Worm (Caenorhabditis elegans) whole organism, L1 larva: ENCODE measurements around the gene F17H10.1.

Experiments
- C04F5.9 ChIP-seq: sonication (generic microtip); optimal IDR thresholded peaks from 2 replicates; lab custom pipeline; 2016; ENCODE audit warnings: missing genetic modification characterization, missing compliant biosample characterization
- alr-1 ChIP-seq: fragments of 200-800 bp; sonication (Bioruptor generic); optimal IDR thresholded peaks from 2 replicates; lab custom pipeline; 2018; ENCODE audit warnings: borderline replicate concordance, mild to moderate bottlenecking, missing genetic modification characterization, missing compliant biosample characterization
- ama-1 ChIP-seq: fragments of 150-350 bp; optimal IDR thresholded peaks from 2 replicates; lab custom pipeline; 2014
- blmp-1 ChIP-seq: fragments of 150-350 bp; optimal IDR thresholded peaks from 2 replicates; lab custom pipeline; 2014; ENCODE audit warnings: missing biosample characterization, missing genetic modification characterization
- ceh-8 ChIP-seq: fragments of 200-800 bp; sonication (Bioruptor generic); optimal IDR thresholded peaks from 2 replicates; lab custom pipeline; 2018; ENCODE audit warnings: mild to moderate bottlenecking, missing genetic modification characterization, moderate library complexity, missing compliant biosample characterization
- ces-1 ChIP-seq: fragments of 150-350 bp; optimal IDR thresholded peaks from 2 replicates; lab custom pipeline; 2014; ENCODE audit warnings: missing biosample characterization, missing genetic modification reagents, missing genetic modification characterization
- efl-1 ChIP-seq, 4 experiments: fragments of 150-350 bp; optimal IDR thresholded peaks in 3 of 4; peaks in 1 of 4; 1 replicate in 1 of 4; 2 replicates in 3 of 4; lab custom pipeline; 2014; ENCODE audit warnings: missing biosample characterization in 2 of 4, missing genetic modification characterization in 2 of 4, missing genetic modification reagents in 2 of 4
- egl-13 ChIP-seq: sonication (generic microtip); optimal IDR thresholded peaks from 2 replicates; lab custom pipeline; 2016; ENCODE audit warnings: missing genotype, missing genetic modification reagents, missing genetic modification characterization, missing compliant biosample characterization
- elt-3 ChIP-seq, 6 experiments: fragments of 150-350 bp in 1 of 6; sonication (generic microtip); optimal IDR thresholded peaks; 2 replicates each; lab custom pipeline; 2017 to 2018; ENCODE audit warnings: missing biosample characterization in 6 of 6, missing genetic modification characterization in 6 of 6, inconsistent platforms in 1 of 6
- fkh-4 ChIP-seq: sonication (generic microtip); optimal IDR thresholded peaks from 2 replicates; lab custom pipeline; 2016; ENCODE audit warnings: missing compliant biosample characterization, missing genetic modification characterization, borderline replicate concordance
- fos-1 ChIP-seq: fragments of 150-350 bp; optimal IDR thresholded peaks from 2 replicates; lab custom pipeline; 2014; ENCODE audit warnings: missing biosample characterization, missing genetic modification characterization
- grh-1 ChIP-seq: fragments of 200-800 bp; sonication (Bioruptor generic); IDR thresholded peaks from 2 replicates; pipeline ENCODE4 v1.3.6; 2022; ENCODE audit warnings: missing genetic modification reagents, missing genetic modification characterization, missing compliant biosample characterization
- hlh-17 ChIP-seq: fragments of 200-800 bp; sonication (Bioruptor generic); optimal IDR thresholded peaks from 2 replicates; lab custom pipeline; 2018; ENCODE audit warnings: missing genetic modification characterization, mild to moderate bottlenecking, missing compliant biosample characterization, moderate library complexity, borderline replicate concordance
- irx-1 ChIP-seq: sonication (generic microtip); optimal IDR thresholded peaks from 2 replicates; lab custom pipeline; 2016; ENCODE audit warnings: missing genetic modification characterization, missing compliant biosample characterization
- lin-14 ChIP-seq: fragments of 200-800 bp; sonication (Bioruptor generic); optimal IDR thresholded peaks from 2 replicates; lab custom pipeline; 2018; ENCODE audit warnings: mild to moderate bottlenecking, missing genetic modification characterization, moderate library complexity, missing compliant biosample characterization
- lin-15B ChIP-seq: fragments of 150-350 bp; sonication (generic microtip); optimal IDR thresholded peaks from 3 replicates; lab custom pipeline; 2014; ENCODE audit warnings: missing biosample characterization, missing genetic modification characterization
- lin-35 ChIP-seq, 2 experiments: fragments of 150-350 bp; optimal IDR thresholded peaks; 2 replicates each; lab custom pipeline; 2014; ENCODE audit warnings: missing biosample characterization in 2 of 2, missing genetic modification characterization in 2 of 2, missing genetic modification reagents in 2 of 2
- lsy-2 ChIP-seq, 2 experiments: fragments of 150-350 bp; optimal IDR thresholded peaks; 2 replicates each; lab custom pipeline; 2014; ENCODE audit warnings: missing biosample characterization in 2 of 2, missing genetic modification characterization in 2 of 2
- nhr-11 ChIP-seq: fragments of 150-350 bp; optimal IDR thresholded peaks from 2 replicates; lab custom pipeline; 2014; ENCODE audit warnings: missing biosample characterization, missing genetic modification characterization
- nhr-12 ChIP-seq: sonication (generic microtip); optimal IDR thresholded peaks from 2 replicates; lab custom pipeline; 2017; ENCODE audit warnings: missing biosample characterization, missing genetic modification characterization
- nhr-20 ChIP-seq: sonication (generic microtip); optimal IDR thresholded peaks from 2 replicates; lab custom pipeline; 2016; ENCODE audit warnings: mild to moderate bottlenecking, missing genetic modification characterization, missing compliant biosample characterization
- nhr-71 ChIP-seq: sonication (generic microtip); optimal IDR thresholded peaks from 2 replicates; lab custom pipeline; 2016; ENCODE audit warnings: mild to moderate bottlenecking, missing genetic modification characterization, moderate library complexity, missing compliant biosample characterization
- nhr-85 ChIP-seq: sonication (generic microtip); peaks from one replicate; lab custom pipeline; 2016; ENCODE audit warnings: missing genetic modification characterization, inconsistent platforms, missing compliant biosample characterization
- nhr-90 ChIP-seq: sonication (generic microtip); optimal IDR thresholded peaks from 2 replicates; lab custom pipeline; 2016; ENCODE audit warnings: mild to moderate bottlenecking, missing genetic modification characterization, missing compliant biosample characterization; ENCODE audit not compliant: poor library complexity
- pag-3 ChIP-seq: sonication (generic microtip); optimal IDR thresholded peaks from 2 replicates; lab custom pipeline; 2017; ENCODE audit warnings: missing genetic modification characterization, mild to moderate bottlenecking, missing compliant biosample characterization, antibody characterized with exemption, borderline replicate concordance; ENCODE audit not compliant: insufficient read depth
- rnt-1 ChIP-seq: sonication (generic microtip); optimal IDR thresholded peaks from 2 replicates; lab custom pipeline; 2016; ENCODE audit warnings: mild to moderate bottlenecking, missing genetic modification characterization, moderate library complexity, missing compliant biosample characterization
- snpc-4 ChIP-seq: fragments of 150-350 bp; optimal IDR thresholded peaks from 2 replicates; lab custom pipeline; 2014; ENCODE audit warnings: missing biosample characterization, missing genetic modification characterization
- snu-23 ChIP-seq: sonication (generic microtip); optimal IDR thresholded peaks from 2 replicates; lab custom pipeline; 2016; ENCODE audit warnings: missing genetic modification characterization, missing compliant biosample characterization
- sup-37 ChIP-seq: fragments of 200-800 bp; sonication (Bioruptor generic); optimal IDR thresholded peaks from 2 replicates; lab custom pipeline; 2018; ENCODE audit warnings: mild to moderate bottlenecking, missing genetic modification characterization, missing compliant biosample characterization
- tlp-1 ChIP-seq: fragments of 150-350 bp; optimal IDR thresholded peaks from 2 replicates; lab custom pipeline; 2014; ENCODE audit warnings: missing biosample characterization, missing genetic modification characterization
- unc-130 ChIP-seq: fragments of 150-350 bp; optimal IDR thresholded peaks from 2 replicates; lab custom pipeline; 2017; ENCODE audit warnings: missing biosample characterization, missing genetic modification characterization, inconsistent platforms
- unc-30 ChIP-seq: sonication (generic microtip); optimal IDR thresholded peaks from 2 replicates; lab custom pipeline; 2017; ENCODE audit warnings: missing biosample characterization, missing genetic modification characterization
- unc-86 ChIP-seq: sonication (generic microtip); optimal IDR thresholded peaks from 2 replicates; lab custom pipeline; 2016; ENCODE audit warnings: missing genetic modification characterization, missing compliant biosample characterization
- unc-98 ChIP-seq: fragments of 200-800 bp; sonication (Bioruptor generic); IDR thresholded peaks from 2 replicates; pipeline ENCODE4 v1.3.6; 2022; ENCODE audit warnings: missing genetic modification characterization, missing compliant biosample characterization
- xbp-1 ChIP-seq: sonication (generic microtip); optimal IDR thresholded peaks from 2 replicates; lab custom pipeline; 2016; ENCODE audit warnings: missing genetic modification characterization, missing compliant biosample characterization
- zag-1 ChIP-seq: fragments of 150-350 bp; optimal IDR thresholded peaks from 2 replicates; lab custom pipeline; 2014; ENCODE audit warnings: missing biosample characterization, missing genetic modification characterization
- zip-4 ChIP-seq: fragments of 200-800 bp; sonication (Bioruptor generic); optimal IDR thresholded peaks from 2 replicates; lab custom pipeline; 2018; ENCODE audit warnings: mild to moderate bottlenecking, missing genetic modification characterization, moderate library complexity, missing compliant biosample characterization
- ztf-11 ChIP-seq, 2 experiments: sonication (generic microtip); optimal IDR thresholded peaks; 2 replicates each; lab custom pipeline; 2016 to 2017; ENCODE audit warnings: missing genetic modification characterization in 2 of 2, missing biosample characterization in 1 of 2, missing compliant biosample characterization in 1 of 2
- ztf-4 ChIP-seq: fragments of 150-350 bp; optimal IDR thresholded peaks from 2 replicates; lab custom pipeline; 2014; ENCODE audit warnings: missing biosample characterization, missing genetic modification characterization

Gene F17H10.1

ce11 chrX:13115694-13116093 is 10.7 kb downstream of the F17H10.1 start:
- 0 out of 2 replicates have a peak, but pooled peaks have one; percentile 14 for TF ChIP-seq grh-1 (GFP tag; lab: Robert Waterston, UW)
- no peak for TF ChIP-seq sup-37 (GFP tag; lab: Kevin White, UChicago)
- TF ChIP-seq efl-1 (optimal IDR thresholded peaks at IDR 0.05; lab: Kevin White, UChicago) = no peak
- peak in 1 of 2 experiments; percentile 74 for TF ChIP-seq efl-1 (GFP tag; optimal IDR thresholded peaks at IDR 0.05 in 1 of 2; lab: Kevin White, UChicago)
- no peak for TF ChIP-seq C04F5.9 (tag; lab: Kevin White, UChicago)
- no peak for TF ChIP-seq nhr-12 (tag; lab: Kevin White, UChicago)
- TF ChIP-seq nhr-85 (tag; lab: Kevin White, UChicago) = peak; percentile 57

ce11 chrX:13116380-13116779 is 11.3 kb downstream of the F17H10.1 start:
- TF ChIP-seq hlh-17 (GFP tag; lab: Kevin White, UChicago) (no peak), unc-30 (no peak), xbp-1 (tag; lab: Kevin White, UChicago) (no peak), fkh-4 (tag; lab: Kevin White, UChicago) (no peak), elt-3 (tag; optimal IDR thresholded peaks at IDR 0.05; lab: Kevin White, UChicago) (no peak), nhr-85 (tag; lab: Kevin White, UChicago) (no peak), ztf-11 (tag; optimal IDR thresholded peaks at IDR 0.05; lab: Kevin White, UChicago) (no peak), unc-86 (tag; lab: Kevin White, UChicago) (no peak), fos-1 (tag; lab: Kevin White, UChicago) (no peak), lin-15B (tag; lab: Kevin White, UChicago) (no peak), egl-13 (tag; lab: Kevin White, UChicago) (no peak), ztf-4 (tag; lab: Kevin White, UChicago) (no peak), efl-1 (optimal IDR thresholded peaks at IDR 0.05; lab: Kevin White, UChicago) (no peak), efl-1 (GFP tag; optimal IDR thresholded peaks at IDR 0.05 in 1 of 2; lab: Kevin White, UChicago) (peak in 1 of 2 experiments; percentile 30), nhr-20 (tag; lab: Kevin White, UChicago) (no peak), ama-1 (lab: Kevin White, UChicago) (peak; percentile 59), nhr-71 (no peak), ceh-8 (no peak), irx-1 (no peak), nhr-90 (tag; lab: Kevin White, UChicago) (peak; percentile 50), grh-1 (GFP tag; lab: Robert Waterston, UW) (no peak), pag-3 (tag; lab: Kevin White, UChicago) (no peak), unc-98 (GFP tag; lab: Robert Waterston, UW) (no peak), zag-1 (tag; lab: Kevin White, UChicago) (no peak), snpc-4 (tag; lab: Kevin White, UChicago) (no peak), lin-35 (GFP tag; optimal IDR thresholded peaks at IDR 0.05; lab: Kevin White, UChicago) (peak in 1 of 2 experiments; percentile 1), nhr-11 (tag; lab: Kevin White, UChicago) (no peak), unc-130 (no peak)
- TF ChIP-seq, all 84 proteins: peak for 4

ce11 chrX:13119900-13120299 is 14.9 kb downstream of the F17H10.1 start:
- TF ChIP-seq blmp-1 (tag; lab: Kevin White, UChicago) (peak; percentile 42), lin-14 (GFP tag; lab: Kevin White, UChicago) (peak; percentile 55), efl-1 (optimal IDR thresholded peaks at IDR 0.05; lab: Kevin White, UChicago) (no peak), efl-1 (GFP tag; optimal IDR thresholded peaks at IDR 0.05 in 1 of 2; lab: Kevin White, UChicago) (peak in 1 of 2 experiments; percentile 35), lsy-2 (tag; optimal IDR thresholded peaks at IDR 0.05; lab: Kevin White, UChicago) (peak in 1 of 2 experiments; percentile 23), zip-4 (GFP tag; lab: Kevin White, UChicago) (no peak), alr-1 (no peak), ces-1 (GFP tag; lab: Kevin White, UChicago) (no peak), snu-23 (GFP tag; lab: Kevin White, UChicago) (peak; percentile 51), grh-1 (GFP tag; lab: Robert Waterston, UW) (peak; percentile 20; the same call in 1 of the 2 replicates), elt-3 (tag; optimal IDR thresholded peaks at IDR 0.05; lab: Kevin White, UChicago) (peak in 1 of 6 experiments; percentile 21), lin-35 (GFP tag; optimal IDR thresholded peaks at IDR 0.05; lab: Kevin White, UChicago) (peak in 1 of 2 experiments; percentile 2), nhr-90 (tag; lab: Kevin White, UChicago) (peak; percentile 15), egl-13 (tag; lab: Kevin White, UChicago) (no peak), rnt-1 (peak; percentile 20), nhr-20 (tag; lab: Kevin White, UChicago) (peak; percentile 56), nhr-85 (tag; lab: Kevin White, UChicago) (peak; percentile 95), tlp-1 (tag; lab: Kevin White, UChicago) (no peak), nhr-71 (peak; percentile 56)
